Fruit fly (Drosophila melanogaster): Measurements from ENCODE around the gene SMC5.

- TF ChIP-seq cyc (GFP tag; optimal IDR thresholded peaks at IDR 0.05) (no peak), CG10631 (GFP tag; optimal IDR thresholded peaks at IDR 0.05) (no peak), CG32006 (GFP tag; optimal IDR thresholded peaks at IDR 0.05) (no peak), CG8632 (GFP tag; optimal IDR thresholded peaks at IDR 0.05) (no peak), CG3919 (GFP tag; optimal IDR thresholded peaks at IDR 0.05) (no peak), Blimp-1 (GFP tag; optimal IDR thresholded peaks at IDR 0.05) (no peak)
These were observed 34.6 kb upstream of the SMC5 start, which contains the start of gene ppk5 for dm6 chr3L:21534360-21534759.
